Worm (Caenorhabditis elegans): Measurements from ENCODE around the gene T14G10.8.

The T14G10.8 gene

DNA sequence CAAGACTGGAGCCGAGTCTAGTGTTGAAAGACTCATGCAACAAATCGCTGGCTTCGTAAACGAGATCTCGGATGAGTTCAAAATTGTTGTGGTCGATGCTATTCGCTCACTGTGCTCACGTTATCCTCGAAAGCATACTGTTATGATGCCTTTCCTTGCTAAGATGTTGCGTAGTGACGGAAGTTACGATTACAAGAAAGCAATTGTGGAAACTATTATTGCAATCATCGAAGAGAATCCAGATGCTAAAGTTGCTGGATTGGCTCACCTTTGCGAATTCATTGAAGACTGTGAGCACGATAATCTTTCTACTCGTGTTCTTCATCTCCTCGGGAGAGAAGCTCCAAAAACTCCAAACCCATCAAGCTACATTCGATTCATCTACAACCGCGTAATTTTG, 6.7 kb upstream of the T14G10.8 start:
- TF ChIP-seq lin-39 (tag; optimal IDR thresholded peaks at IDR 0.05) (no peak), zag-1 (tag; optimal IDR thresholded peaks at IDR 0.05) (no peak), lsy-2 (tag; optimal IDR thresholded peaks at IDR 0.05) (no peak), nhr-129 (tag; optimal IDR thresholded peaks at IDR 0.05) (no peak), ztf-11 (tag; optimal IDR thresholded peaks at IDR 0.05) (no peak), skn-1 (tag; optimal IDR thresholded peaks at IDR 0.05) (no peak), sma-9 (GFP tag; optimal IDR thresholded peaks at IDR 0.05) (no peak), sma-9 (tag; optimal IDR thresholded peaks at IDR 0.05) (no peak), nhr-25 (tag; optimal IDR thresholded peaks at IDR 0.05) (no peak), unc-55 (GFP tag; optimal IDR thresholded peaks at IDR 0.05) (no peak), nhr-10 (tag; optimal IDR thresholded peaks at IDR 0.05) (no peak)

DNA sequence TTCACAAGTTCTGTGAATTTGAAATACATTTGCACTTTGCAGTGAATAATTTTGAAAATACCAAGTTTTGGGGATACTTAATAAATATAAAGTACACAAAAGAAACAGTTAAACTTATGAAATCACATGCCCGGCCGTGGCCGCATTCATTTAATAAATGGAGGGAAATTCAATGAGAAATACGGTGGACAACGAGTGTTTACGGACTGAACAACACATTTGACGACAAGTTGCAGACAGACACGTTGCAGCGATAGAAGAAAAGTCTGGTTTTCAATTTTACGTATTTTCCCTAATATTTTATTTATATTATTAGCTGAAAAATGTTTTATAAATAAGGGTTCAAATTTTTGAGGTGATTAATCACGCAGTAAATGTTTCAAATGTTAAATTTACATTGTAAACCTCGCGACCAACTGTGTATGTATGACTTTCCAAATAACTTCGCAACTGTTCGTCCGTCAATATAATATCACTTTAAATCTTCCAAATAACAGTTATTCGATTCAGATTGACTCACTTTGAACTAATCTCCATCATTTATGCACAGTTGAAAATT, 4.7 kb upstream of the T14G10.8 start, which contains the start of gene copg-1:
Gene copg-1, plus strand, starts transcription at position 509 of the 559 bp plus-strand sequence.
- TF ChIP-seq nhr-25 (tag; optimal IDR thresholded peaks at IDR 0.05): peak; percentile 35
- no peak for TF ChIP-seq aly-2 (tag; optimal IDR thresholded peaks at IDR 0.05)
- TF ChIP-seq blmp-1 (tag; optimal IDR thresholded peaks at IDR 0.05; ENCODE audit: insufficient read depth): no peak
- TF ChIP-seq nhr-237 (tag; optimal IDR thresholded peaks at IDR 0.05): no peak
- peak; percentile 69 for TF ChIP-seq sma-9 (GFP tag; optimal IDR thresholded peaks at IDR 0.05)
- TF ChIP-seq sma-9 (tag; optimal IDR thresholded peaks at IDR 0.05): no peak
- peak; percentile 5 for TF ChIP-seq fos-1 (tag; optimal IDR thresholded peaks at IDR 0.05)
- TF ChIP-seq lin-13 (GFP tag; optimal IDR thresholded peaks at IDR 0.05): peak; percentile 57
- peak; percentile 75 for TF ChIP-seq C34F6.9 (tag; optimal IDR thresholded peaks at IDR 0.05)
- peak; percentile 97 for TF ChIP-seq crh-2 (tag; optimal IDR thresholded peaks at IDR 0.05)
- TF ChIP-seq gmeb-1 (tag; optimal IDR thresholded peaks at IDR 0.05): peak; percentile 58
- peak; percentile 78 to 96 for TF ChIP-seq lsy-2 (tag; optimal IDR thresholded peaks at IDR 0.05)
- peak; percentile 73 for TF ChIP-seq unc-55 (GFP tag; optimal IDR thresholded peaks at IDR 0.05)
- TF ChIP-seq nhr-129 (tag; optimal IDR thresholded peaks at IDR 0.05): peak; percentile 43
- TF ChIP-seq sma-3 (GFP tag; optimal IDR thresholded peaks at IDR 0.05): peak; percentile 22
- TF ChIP-seq nhr-23 (tag; optimal IDR thresholded peaks at IDR 0.05): no peak
- TF ChIP-seq F13H6.1 (tag; optimal IDR thresholded peaks at IDR 0.05): peak; percentile 25

DNA sequence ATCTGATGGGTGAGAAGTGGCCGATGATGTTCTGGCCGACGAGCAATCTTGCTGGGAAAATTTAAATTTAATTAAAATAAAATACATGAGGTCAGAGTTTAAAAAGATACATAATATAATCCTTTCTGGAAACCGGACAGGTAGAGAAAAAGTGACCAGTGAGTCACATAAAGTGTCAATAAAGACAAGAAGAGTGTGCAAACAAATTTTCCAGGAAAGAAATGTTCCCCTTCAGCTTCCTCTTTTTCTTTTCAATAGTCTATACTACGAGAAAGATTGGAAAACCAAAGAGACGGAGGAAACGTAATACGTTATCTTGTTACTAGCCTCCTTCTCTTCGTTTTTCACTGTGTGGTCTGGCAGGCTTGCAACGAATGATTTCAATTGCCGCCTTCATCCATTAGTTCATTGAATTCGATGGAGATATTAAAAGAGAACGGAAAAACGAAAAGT, 3.8 kb upstream of the T14G10.8 start, which contains the start of gene tsp-12:
Gene tsp-12, minus strand, starts transcription at position 51 of the 453 bp plus-strand sequence.
- peak; percentile 23 for TF ChIP-seq lin-13 (GFP tag; optimal IDR thresholded peaks at IDR 0.05)
- TF ChIP-seq F13H6.1 (tag; optimal IDR thresholded peaks at IDR 0.05): peak; percentile 51
- peak; percentile 2 for TF ChIP-seq C34F6.9 (tag; optimal IDR thresholded peaks at IDR 0.05)
- TF ChIP-seq ztf-1 (GFP tag; conservative IDR thresholded peaks at IDR 0.05): no peak

DNA sequence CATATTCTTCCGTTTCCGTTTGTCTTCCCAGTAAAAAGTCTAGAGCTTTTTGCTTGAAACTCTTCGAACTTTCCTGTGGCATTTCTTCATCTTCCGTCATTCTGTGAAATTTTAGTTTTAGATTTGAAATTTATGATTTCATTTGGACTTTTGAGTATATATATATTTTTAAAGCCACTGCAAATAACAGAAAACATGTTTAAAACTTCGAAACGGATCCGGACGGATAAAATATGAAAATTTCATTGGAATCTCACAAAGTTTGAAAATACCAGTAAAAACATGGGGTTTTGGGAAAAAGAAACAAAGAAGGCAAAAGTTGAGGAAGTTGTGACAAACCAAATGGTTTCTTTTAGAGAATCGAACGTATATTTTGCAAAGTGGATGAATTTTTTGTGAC, 2.2 kb upstream of the T14G10.8 start, which contains the start of gene pigs-1:
Gene pigs-1, minus strand, starts transcription at position 101 of the 400 bp plus-strand sequence.
- TF ChIP-seq fos-1 (tag; optimal IDR thresholded peaks at IDR 0.05) (no peak), lin-13 (GFP tag; optimal IDR thresholded peaks at IDR 0.05) (no peak), unc-39 (tag; optimal IDR thresholded peaks at IDR 0.05) (no peak), ama-1 (optimal IDR thresholded peaks at IDR 0.05) (no peak), sem-4 (tag; optimal IDR thresholded peaks at IDR 0.05) (no peak), nhr-11 (tag; optimal IDR thresholded peaks at IDR 0.05) (no peak), mbf-1 (tag; optimal IDR thresholded peaks at IDR 0.05) (no peak), sma-9 (GFP tag; optimal IDR thresholded peaks at IDR 0.05) (no peak), sma-9 (tag; optimal IDR thresholded peaks at IDR 0.05) (no peak), dmd-4 (tag; optimal IDR thresholded peaks at IDR 0.05) (no peak)

DNA sequence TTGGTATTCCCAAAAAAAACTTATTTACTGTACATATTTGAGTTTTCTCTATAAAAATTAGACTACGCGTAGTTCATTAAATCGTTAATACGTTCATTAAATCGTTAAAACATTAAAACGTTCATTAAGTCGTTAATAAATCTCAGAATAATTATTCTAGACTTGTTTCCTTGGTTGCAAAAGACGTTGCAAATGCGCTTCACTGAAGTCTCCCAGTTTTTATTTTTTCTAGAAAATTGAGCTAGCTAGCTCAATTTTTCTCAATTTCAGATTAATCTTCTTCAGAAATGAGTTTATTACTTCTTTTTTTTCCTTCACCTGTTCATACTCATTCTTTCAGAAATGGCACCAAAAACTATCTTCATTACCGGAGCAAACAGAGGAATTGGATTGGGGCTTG, 1.9 kb downstream of the T14G10.8 start:
- TF ChIP-seq mdl-1 (tag; optimal IDR thresholded peaks at IDR 0.05): no peak
- TF ChIP-seq sma-9 (GFP tag; optimal IDR thresholded peaks at IDR 0.05): no peak
- TF ChIP-seq sma-9 (tag; optimal IDR thresholded peaks at IDR 0.05): no peak
- no peak for TF ChIP-seq fos-1 (tag; optimal IDR thresholded peaks at IDR 0.05)
- no peak for TF ChIP-seq blmp-1 (tag; optimal IDR thresholded peaks at IDR 0.05; ENCODE audit: insufficient read depth)
- no peak for TF ChIP-seq lsy-2 (tag; optimal IDR thresholded peaks at IDR 0.05)
- TF ChIP-seq lin-13 (GFP tag; optimal IDR thresholded peaks at IDR 0.05): no peak
- TF ChIP-seq unc-55 (GFP tag; optimal IDR thresholded peaks at IDR 0.05): no peak
- no peak for TF ChIP-seq lin-11 (tag; optimal IDR thresholded peaks at IDR 0.05)
- no peak for TF ChIP-seq nhr-21 (tag; optimal IDR thresholded peaks at IDR 0.05)
- no peak for TF ChIP-seq ztf-4 (tag; optimal IDR thresholded peaks at IDR 0.05)
- no peak for TF ChIP-seq aly-2 (tag; optimal IDR thresholded peaks at IDR 0.05)
- TF ChIP-seq gmeb-1 (tag; optimal IDR thresholded peaks at IDR 0.05): no peak
- TF ChIP-seq nhr-237 (tag; optimal IDR thresholded peaks at IDR 0.05): no peak
- no peak for TF ChIP-seq elt-3 (tag; optimal IDR thresholded peaks at IDR 0.05)
- TF ChIP-seq nhr-77 (tag; optimal IDR thresholded peaks at IDR 0.05): no peak
- TF ChIP-seq crh-2 (tag; optimal IDR thresholded peaks at IDR 0.05): no peak
- no peak for TF ChIP-seq ztf-1 (GFP tag; conservative IDR thresholded peaks at IDR 0.05)
- no peak for TF ChIP-seq ceh-16 (tag; optimal IDR thresholded peaks at IDR 0.05)
- TF ChIP-seq elt-1 (tag; optimal IDR thresholded peaks at IDR 0.05): no peak

Data from whole organism, L2 larva.